Worm (Caenorhabditis elegans) whole organism, L3 larva: ENCODE data around the gene F31B9.7.

Experiments
- R02D3.7 ChIP-seq: fragments of 150-350 bp; optimal IDR thresholded peaks from 2 replicates; lab custom pipeline; 2014; ENCODE audit warnings: missing biosample characterization, missing genetic modification characterization
- ama-1 ChIP-seq: fragments of 150-350 bp; optimal IDR thresholded peaks from 2 replicates; lab custom pipeline; 2018
- mml-1 ChIP-seq: fragments of 150-350 bp; sonication (generic microtip); optimal IDR thresholded peaks from 3 replicates; lab custom pipeline; 2014; ENCODE audit warnings: missing biosample characterization, missing genetic modification characterization
- nhr-237 ChIP-seq: fragments of 150-350 bp; optimal IDR thresholded peaks from 2 replicates; lab custom pipeline; 2014; ENCODE audit warnings: missing biosample characterization, missing genetic modification characterization
- snpc-4 ChIP-seq: fragments of 150-350 bp; optimal IDR thresholded peaks from 2 replicates; lab custom pipeline; 2014; ENCODE audit warnings: missing biosample characterization, missing genetic modification characterization
- tbx-2 ChIP-seq: sonication (generic microtip); optimal IDR thresholded peaks from 2 replicates; lab custom pipeline; 2016; ENCODE audit warnings: mild to moderate bottlenecking, missing genetic modification characterization, missing compliant biosample characterization
- unc-62 ChIP-seq: fragments of 150-350 bp; sonication (generic microtip); optimal IDR thresholded peaks from 4 replicates; lab custom pipeline; 2014; ENCODE audit warnings: missing biosample characterization, missing genetic modification reagents, missing genetic modification characterization

F31B9.7 gene

DNA sequence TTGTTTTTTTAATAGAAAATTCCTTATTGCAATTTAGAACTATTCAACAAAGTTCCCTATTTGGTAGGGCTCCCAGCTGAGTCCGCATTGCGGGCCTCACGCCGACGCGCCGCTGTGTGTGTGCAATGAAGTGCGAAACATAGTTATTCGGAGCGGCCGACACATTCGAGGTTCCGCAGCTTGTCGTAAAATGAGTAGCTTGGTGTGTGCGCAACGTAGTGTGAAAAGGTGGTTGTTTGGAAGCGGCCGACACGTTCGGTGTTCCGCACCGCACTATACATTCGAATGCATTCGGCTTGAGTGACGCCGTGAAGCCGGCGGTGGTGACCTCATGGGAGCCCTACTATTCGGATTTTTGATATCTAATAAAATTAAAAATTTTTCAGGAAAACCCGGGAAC, 34.1 kb downstream of the F31B9.7 start:
- peak; percentile 8 for TF ChIP-seq snpc-4 (tag; lab: Kevin White, UChicago)
- no peak for TF ChIP-seq mml-1 (tag; lab: Kevin White, UChicago)

DNA sequence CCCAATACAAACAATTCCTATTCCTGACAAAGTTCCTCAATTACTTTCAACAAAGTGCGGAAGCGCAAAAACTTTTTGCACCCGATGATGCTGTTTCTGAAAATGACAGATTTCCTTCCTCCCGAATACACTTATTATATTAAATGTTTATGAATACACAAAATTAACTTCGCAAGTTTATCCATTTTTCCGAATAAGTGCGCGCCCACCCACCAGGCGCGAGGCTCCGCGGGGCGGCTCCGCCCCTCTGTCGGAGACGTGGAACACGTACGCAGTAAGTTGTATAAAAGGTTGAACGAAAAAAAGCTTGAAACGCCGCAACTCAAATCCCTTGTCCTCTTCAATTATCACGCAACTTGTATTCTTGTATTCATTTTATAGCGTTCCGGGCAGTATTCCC, 39.3 kb downstream of the F31B9.7 start, which contains the start of gene C09G1.5:
Gene C09G1.5, plus strand, starts transcription at position 301 of the 400 bp plus-strand sequence.
- no peak for TF ChIP-seq nhr-237
- TF ChIP-seq tbx-2 (tag; lab: Kevin White, UChicago) = no peak
- no peak for TF ChIP-seq ama-1 (lab: Kevin White, UChicago)
- no peak for TF ChIP-seq unc-62
- no peak for TF ChIP-seq R02D3.7 (tag; lab: Kevin White, UChicago)
